Fruit fly (Drosophila melanogaster): ENCODE measurements around the gene CG13733.

Gene CG13733

DNA sequence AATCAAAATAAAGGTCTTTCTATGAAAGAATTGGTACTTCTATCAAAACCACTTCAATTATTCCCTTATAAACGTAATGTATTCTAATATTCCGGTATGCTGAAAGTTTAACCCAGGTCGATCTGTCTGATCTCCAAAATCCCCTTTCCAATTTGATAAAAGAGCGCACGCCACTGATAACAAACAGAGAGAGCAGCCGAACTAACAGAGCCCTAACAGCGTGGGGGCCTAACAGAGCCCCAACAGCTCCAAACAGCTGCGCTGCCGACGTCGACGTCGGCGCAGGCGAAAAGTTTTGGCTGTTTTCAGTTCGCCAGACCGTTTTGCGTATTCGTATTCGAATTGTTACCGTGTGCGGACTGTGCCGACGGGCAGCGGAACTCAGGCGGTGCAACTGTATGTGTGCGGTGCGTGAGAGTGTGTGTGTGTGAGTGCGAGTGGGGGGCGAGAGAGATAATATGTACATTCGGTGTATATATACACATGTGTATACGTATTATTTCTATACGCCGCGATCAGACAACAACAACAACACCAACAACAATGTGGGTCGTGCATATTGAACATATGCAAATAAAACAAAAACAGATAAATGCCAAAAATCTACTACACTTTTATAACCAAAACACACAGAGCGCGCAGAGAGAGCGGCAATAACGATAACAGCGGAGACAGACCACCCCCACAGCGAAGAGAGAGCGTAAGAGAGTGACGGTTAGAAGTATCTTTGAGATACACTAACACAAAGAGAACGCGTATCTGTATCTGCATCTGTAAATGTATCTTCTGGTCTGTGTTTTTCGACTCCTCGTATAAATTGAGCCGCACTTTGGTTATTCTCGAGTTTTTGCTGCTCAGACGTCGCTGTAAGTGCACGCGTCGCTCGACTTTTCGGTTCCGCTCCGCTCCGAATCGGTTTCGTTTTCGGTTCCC, 8.3 kb upstream of the CG13733 start, which contains the start of gene Oatp74D (continued):
- no peak for TF ChIP-seq CG1602 (GFP tag; optimal IDR thresholded peaks at IDR 0.05)
- no peak for TF ChIP-seq fd96Cb (tag; optimal IDR thresholded peaks at IDR 0.05)
- peak; percentile 49 for TF ChIP-seq CG14014 (GFP tag; IDR thresholded peaks at IDR 0.05)
- TF ChIP-seq unpg (GFP tag; optimal IDR thresholded peaks at IDR 0.05) = peak; percentile 48
- TF ChIP-seq B-H2 (GFP tag; optimal IDR thresholded peaks at IDR 0.05) = peak; percentile 64
- TF ChIP-seq sob (GFP tag; IDR thresholded peaks at IDR 0.05) = peak; percentile 31; the same call in 1 of the 2 replicates
- TF ChIP-seq HHEX (GFP tag; optimal IDR thresholded peaks at IDR 0.05) = peak; percentile 28
- no peak for TF ChIP-seq Dek (tag; optimal IDR thresholded peaks at IDR 0.05)
- no peak for TF ChIP-seq Elba2 (GFP tag; optimal IDR thresholded peaks at IDR 0.05)
- no peak for TF ChIP-seq CG8478 (optimal IDR thresholded peaks at IDR 0.05)
- peak; percentile 25 for TF ChIP-seq zfh2 (GFP tag; optimal IDR thresholded peaks at IDR 0.05)
- no peak for TF ChIP-seq psq (GFP tag; optimal IDR thresholded peaks at IDR 0.05)
- no peak for TF ChIP-seq CG6689 (GFP tag; IDR thresholded peaks at IDR 0.05)
- peak; percentile 45 for TF ChIP-seq CG12659 (GFP tag; optimal IDR thresholded peaks at IDR 0.05)
- no peak for TF ChIP-seq CG10979 (tag; optimal IDR thresholded peaks at IDR 0.05)
- peak; percentile 21 for TF ChIP-seq schlank (tag; optimal IDR thresholded peaks at IDR 0.05)
- no peak for TF ChIP-seq CG18764 (GFP tag; optimal IDR thresholded peaks at IDR 0.05)
- peak; percentile 11; the same call in 1 of the 4 replicates for TF ChIP-seq Gug (GFP tag; IDR thresholded peaks at IDR 0.05)
- no peak for TF ChIP-seq sima (GFP tag; optimal IDR thresholded peaks at IDR 0.05)
- TF ChIP-seq Dbx (GFP tag; IDR thresholded peaks at IDR 0.05) = peak; percentile 45; the same call in 1 of the 3 replicates
- TF ChIP-seq so (GFP tag; IDR thresholded peaks at IDR 0.05) = peak; percentile 69; the same call in 2 of the 3 replicates
- peak; percentile 88 for TF ChIP-seq mirr (GFP tag; optimal IDR thresholded peaks at IDR 0.05)
- 0 out of 2 replicates have a peak, but pooled peaks have one; percentile 10 for TF ChIP-seq lmd (GFP tag; IDR thresholded peaks at IDR 0.05)
- TF ChIP-seq Asciz (GFP tag; optimal IDR thresholded peaks at IDR 0.05) = peak; percentile 74
- TF ChIP-seq CG42726 (GFP tag; IDR thresholded peaks at IDR 0.05; ENCODE audit: partially characterized antibody) = peak; percentile 65; the same call in 1 of the 2 replicates
- no peak for TF ChIP-seq CG10654 (GFP tag; optimal IDR thresholded peaks at IDR 0.05)
- TF ChIP-seq CG7271 (tag; optimal IDR thresholded peaks at IDR 0.05) = no peak
- peak; percentile 50 for TF ChIP-seq Xbp1 (GFP tag; optimal IDR thresholded peaks at IDR 0.05)
- TF ChIP-seq luna (GFP tag; optimal IDR thresholded peaks at IDR 0.05) = no peak
- TF ChIP-seq CG34376 (GFP tag; optimal IDR thresholded peaks at IDR 0.05) = peak; percentile 83
- peak; percentile 70 for TF ChIP-seq CG2120 (GFP tag; optimal IDR thresholded peaks at IDR 0.05)
- peak; percentile 58 for TF ChIP-seq CG9932 (GFP tag; IDR thresholded peaks at IDR 0.05)
- peak; percentile 47 for TF ChIP-seq Meics (GFP tag; optimal IDR thresholded peaks at IDR 0.05)
- TF ChIP-seq eve (GFP tag; optimal IDR thresholded peaks at IDR 0.05) = no peak
- TF ChIP-seq tna (GFP tag; IDR thresholded peaks at IDR 0.05; ENCODE audit: partially characterized antibody) = peak; percentile 37; the same call in 1 of the 2 replicates
- peak; percentile 71 for TF ChIP-seq org-1 (GFP tag; optimal IDR thresholded peaks at IDR 0.05)
- TF ChIP-seq Nf-YC (tag; optimal IDR thresholded peaks at IDR 0.05) = peak; percentile 68
- no peak for TF ChIP-seq trh (GFP tag; optimal IDR thresholded peaks at IDR 0.05)
- no peak for TF ChIP-seq tin (GFP tag; optimal IDR thresholded peaks at IDR 0.05)
- TF ChIP-seq gfzf (GFP tag; optimal IDR thresholded peaks at IDR 0.05) = no peak
- peak; percentile 60 for TF ChIP-seq CG17186 (GFP tag; optimal IDR thresholded peaks at IDR 0.05)
- peak; percentile 68; the same call in 1 of the 2 replicates for TF ChIP-seq Bgb (GFP tag; IDR thresholded peaks at IDR 0.05; ENCODE audit: partially characterized antibody)
- no peak for TF ChIP-seq gsb (GFP tag; IDR thresholded peaks at IDR 0.05)
- TF ChIP-seq trem (tag; optimal IDR thresholded peaks at IDR 0.05) = no peak
- TF ChIP-seq NC2β (GFP tag; optimal IDR thresholded peaks at IDR 0.05) = peak; percentile 27
- no peak for TF ChIP-seq CG6654 (GFP tag; optimal IDR thresholded peaks at IDR 0.05)
- TF ChIP-seq Vsx1 (GFP tag; optimal IDR thresholded peaks at IDR 0.05) = no peak
- TF ChIP-seq CG31224 (GFP tag; IDR thresholded peaks at IDR 0.05) = no peak
- peak; percentile 14 for TF ChIP-seq Sry-δ (GFP tag; optimal IDR thresholded peaks at IDR 0.05)
